Worm (Caenorhabditis elegans): ENCODE data around the gene clec-157.

- TF ChIP-seq blmp-1 (tag; optimal IDR thresholded peaks at IDR 0.05; ENCODE audit: insufficient read depth) (no peak), gmeb-1 (tag; optimal IDR thresholded peaks at IDR 0.05) (peak; percentile 35), R02D3.7 (tag; optimal IDR thresholded peaks at IDR 0.05) (no peak), mdl-1 (tag; optimal IDR thresholded peaks at IDR 0.05) (peak in 1 of 2 experiments; percentile 4), sem-4 (tag; optimal IDR thresholded peaks at IDR 0.05) (peak; percentile 38), elt-1 (tag; optimal IDR thresholded peaks at IDR 0.05) (no peak)
Measured at ce11 chrIII:4796039-4796438, 48.2 kb downstream of the clec-157 start.

All from whole organism, L2 larva.